Worm (Caenorhabditis elegans): ENCODE measurements around the gene Y73C8C.8.

- TF ChIP-seq nfya-1 (tag; optimal IDR thresholded peaks at IDR 0.05; ENCODE audit: borderline replicate concordance, insufficient read depth) (no peak), snpc-4 (GFP tag; optimal IDR thresholded peaks at IDR 0.05) (no peak), snpc-4 (tag; optimal IDR thresholded peaks at IDR 0.05) (no peak), F57A8.1 (GFP tag; optimal IDR thresholded peaks at IDR 0.05) (no peak), Y56A3A.18 (GFP tag; IDR thresholded peaks at IDR 0.05) (no peak), nhr-120 (GFP tag; IDR thresholded peaks at IDR 0.05) (no peak), Y67H2A.10 (GFP tag; conservative IDR thresholded peaks at IDR 0.05) (no peak), C17E4.6 (GFP tag; IDR thresholded peaks at IDR 0.05) (no peak), snpc-1.3 (tag; optimal IDR thresholded peaks at IDR 0.05; ENCODE audit: insufficient read depth) (no peak), bed-1 (GFP tag; IDR thresholded peaks at IDR 0.05) (no peak), sea-2 (GFP tag; IDR thresholded peaks at IDR 0.05) (no peak), hmg-1.2 (GFP tag; IDR thresholded peaks at IDR 0.05) (no peak), T07F8.4 (tag; optimal IDR thresholded peaks at IDR 0.05) (no peak), nhr-90 (tag; optimal IDR thresholded peaks at IDR 0.05) (no peak)
These were observed 51.6 kb downstream of the Y73C8C.8 start, which contains the start of gene srt-15 for ce11 chrV:3062078-3062477.

Data from whole organism, young adult.